Fruit fly (Drosophila melanogaster) whole organism, prepupa: Measurements from ENCODE around the gene CG32354.

ENCODE experiments used
- Blimp-1 ChIP-seq: fragments of 200-800 bp; sonication (Bioruptor generic); optimal IDR thresholded peaks from 3 replicates; lab custom pipeline; 2017; ENCODE audit warnings: missing biosample characterization, missing genetic modification characterization, mild to moderate bottlenecking, moderate library complexity, missing genetic modification reagents
- CG10631 ChIP-seq: fragments of 200-800 bp; sonication (Bioruptor generic); optimal IDR thresholded peaks from 2 replicates; lab custom pipeline; 2016; ENCODE audit warnings: missing biosample characterization, missing genetic modification characterization
- CG10669 ChIP-seq: fragments of 200-800 bp; sonication (Bioruptor generic); optimal IDR thresholded peaks from 3 replicates; lab custom pipeline; 2018; ENCODE audit warnings: missing biosample characterization, mild to moderate bottlenecking, missing genetic modification characterization, moderate library complexity
- CG11294 ChIP-seq: fragments of 200-800 bp; sonication (Bioruptor generic); IDR thresholded peaks from 2 replicates; pipeline ENCODE4 v1.3.6; 2022; ENCODE audit warnings: missing biosample characterization, missing genetic modification characterization
- CG11762 ChIP-seq: fragments of 200-800 bp; sonication (Bioruptor generic); optimal IDR thresholded peaks from 3 replicates; lab custom pipeline; 2016; ENCODE audit warnings: missing biosample characterization, missing genetic modification characterization; ENCODE audit not compliant: insufficient read depth
- CG11902 ChIP-seq: fragments of 200-800 bp; sonication (Bioruptor generic); optimal IDR thresholded peaks from 3 replicates; lab custom pipeline; 2016; ENCODE audit warnings: missing biosample characterization, missing genetic modification characterization
- CG15336 ChIP-seq: fragments of 200-800 bp; sonication (Bioruptor generic); IDR thresholded peaks from 2 replicates; pipeline ENCODE4 v1.3.6; 2022; ENCODE audit warnings: missing biosample characterization, missing genetic modification characterization
- CG1621 ChIP-seq: fragments of 200-800 bp; sonication (Bioruptor generic); optimal IDR thresholded peaks from 3 replicates; lab custom pipeline; 2018; ENCODE audit warnings: missing biosample characterization, mild to moderate bottlenecking, missing genetic modification characterization
- CG3032 ChIP-seq: fragments of 200-800 bp; optimal IDR thresholded peaks from 2 replicates; lab custom pipeline; 2019; ENCODE audit warnings: missing biosample characterization, mild to moderate bottlenecking, missing genetic modification characterization, moderate library complexity
- CG31627 ChIP-seq: fragments of 200-800 bp; sonication (Bioruptor generic); optimal IDR thresholded peaks from 3 replicates; lab custom pipeline; 2016; ENCODE audit warnings: missing biosample characterization, missing genetic modification characterization
- CG32006 ChIP-seq: fragments of 200-800 bp; sonication (Bioruptor generic); optimal IDR thresholded peaks from 3 replicates; lab custom pipeline; 2017; ENCODE audit warnings: missing biosample characterization, mild to moderate bottlenecking, missing genetic modification characterization
- CG3919 ChIP-seq: fragments of 200-800 bp; sonication (Bioruptor generic); optimal IDR thresholded peaks from 3 replicates; lab custom pipeline; 2016; ENCODE audit warnings: missing biosample characterization, missing genetic modification characterization
- CG4318 ChIP-seq: fragments of 200-800 bp; sonication (Bioruptor generic); optimal IDR thresholded peaks from 3 replicates; lab custom pipeline; 2017; ENCODE audit warnings: missing biosample characterization, mild to moderate bottlenecking, missing genetic modification characterization
- CG6163 ChIP-seq: fragments of 200-800 bp; sonication (Bioruptor generic); IDR thresholded peaks from 3 replicates; pipeline ENCODE4 v1.3.6; 2022; ENCODE audit warnings: missing biosample characterization, missing genetic modification characterization
- CG6276 ChIP-seq: fragments of 200-800 bp; sonication (Bioruptor generic); optimal IDR thresholded peaks from 2 replicates; lab custom pipeline; 2017; ENCODE audit warnings: missing biosample characterization, mild to moderate bottlenecking, missing genetic modification characterization
- CG6808 ChIP-seq: fragments of 200-800 bp; sonication (Bioruptor generic); optimal IDR thresholded peaks from 3 replicates; lab custom pipeline; 2017; ENCODE audit warnings: missing biosample characterization, missing genetic modification characterization, mild to moderate bottlenecking, moderate library complexity, missing genetic modification reagents
- CG6854 ChIP-seq: fragments of 200-800 bp; sonication (Bioruptor generic); optimal IDR thresholded peaks from 2 replicates; lab custom pipeline; 2017; ENCODE audit warnings: missing biosample characterization, mild to moderate bottlenecking, missing genetic modification characterization
- CG7368 ChIP-seq: fragments of 200-800 bp; sonication (Bioruptor generic); optimal IDR thresholded peaks from 3 replicates; lab custom pipeline; 2016; ENCODE audit warnings: missing biosample characterization, missing genetic modification characterization
- CG8119 ChIP-seq: fragments of 200-800 bp; sonication (Bioruptor generic); IDR thresholded peaks from 3 replicates; pipeline ENCODE4 v1.3.6; 2022; ENCODE audit warnings: missing biosample characterization, missing genetic modification characterization
- CG8319 ChIP-seq: fragments of 200-800 bp; sonication (Bioruptor generic); optimal IDR thresholded peaks from 3 replicates; lab custom pipeline; 2016; ENCODE audit warnings: missing biosample characterization, missing genetic modification characterization
- CG8632 ChIP-seq: fragments of 200-800 bp; sonication (Bioruptor generic); optimal IDR thresholded peaks from 3 replicates; lab custom pipeline; 2016; ENCODE audit warnings: missing biosample characterization, missing genetic modification characterization
- Eip75B ChIP-seq: fragments of 200-800 bp; sonication (Bioruptor generic); optimal IDR thresholded peaks from 3 replicates; lab custom pipeline; 2016; ENCODE audit warnings: missing biosample characterization, missing genetic modification characterization
- Eip78C ChIP-seq: fragments of 200-800 bp; sonication (Bioruptor generic); peaks from one replicate; lab custom pipeline; 2016; ENCODE audit warnings: missing biosample characterization, missing genetic modification characterization
- Ets96B ChIP-seq: fragments of 200-800 bp; optimal IDR thresholded peaks from 2 replicates; lab custom pipeline; 2019; ENCODE audit warnings: missing biosample characterization, mild to moderate bottlenecking, missing genetic modification characterization, moderate library complexity
- Gug ChIP-seq: fragments of 200-800 bp; sonication (Bioruptor generic); IDR thresholded peaks from 2 replicates; pipeline ENCODE4 v1.3.6; 2022; ENCODE audit warnings: missing biosample characterization, missing genetic modification characterization
- Hr38 ChIP-seq: sonication (Bioruptor generic); optimal IDR thresholded peaks from 2 replicates; lab custom pipeline; 2016; ENCODE audit warnings: missing biosample characterization, missing genetic modification characterization
- Met ChIP-seq: fragments of 200-800 bp; sonication (Bioruptor generic); optimal IDR thresholded peaks from 3 replicates; lab custom pipeline; 2016; ENCODE audit warnings: missing biosample characterization, missing genetic modification characterization
- OdsH ChIP-seq: fragments of 200-800 bp; sonication (Bioruptor generic); optimal IDR thresholded peaks from 3 replicates; lab custom pipeline; 2016; ENCODE audit warnings: missing biosample characterization, missing genetic modification characterization
- Sox102F ChIP-seq: fragments of 200-800 bp; sonication (Bioruptor generic); optimal IDR thresholded peaks from 2 replicates; lab custom pipeline; 2016; ENCODE audit warnings: missing biosample characterization, mild to moderate bottlenecking, missing genetic modification characterization
- Sox14 ChIP-seq: fragments of 200-800 bp; sonication (Bioruptor generic); optimal IDR thresholded peaks from 3 replicates; lab custom pipeline; 2016; ENCODE audit warnings: missing biosample characterization, missing genetic modification characterization
- achi ChIP-seq: fragments of 200-800 bp; sonication (Bioruptor generic); optimal IDR thresholded peaks from 3 replicates; lab custom pipeline; 2016; ENCODE audit warnings: missing biosample characterization, missing genetic modification characterization
- cyc ChIP-seq: fragments of 200-800 bp; sonication (Bioruptor generic); optimal IDR thresholded peaks from 3 replicates; lab custom pipeline; 2016; ENCODE audit warnings: missing biosample characterization, missing genetic modification characterization
- dac ChIP-seq: fragments of 200-800 bp; sonication (Bioruptor generic); optimal IDR thresholded peaks from 2 replicates; lab custom pipeline; 2017; ENCODE audit warnings: missing biosample characterization, mild to moderate bottlenecking, missing genetic modification characterization
- dsx ChIP-seq: fragments of 200-800 bp; optimal IDR thresholded peaks from 3 replicates; lab custom pipeline; 2019; ENCODE audit warnings: missing biosample characterization, mild to moderate bottlenecking, missing genetic modification characterization, moderate library complexity; ENCODE audit not compliant: poor library complexity, severe bottlenecking
- eg ChIP-seq: fragments of 200-800 bp; sonication (Bioruptor generic); IDR thresholded peaks from 3 replicates; pipeline ENCODE4 v1.3.6; 2022; ENCODE audit warnings: missing biosample characterization, missing genetic modification characterization
- esn ChIP-seq: fragments of 200-800 bp; sonication (Bioruptor generic); optimal IDR thresholded peaks from 2 replicates; lab custom pipeline; 2016; ENCODE audit warnings: missing biosample characterization, mild to moderate bottlenecking, missing genetic modification characterization, moderate library complexity
- fd85E ChIP-seq: fragments of 200-800 bp; sonication (Bioruptor generic); optimal IDR thresholded peaks from 3 replicates; lab custom pipeline; 2016; ENCODE audit warnings: missing biosample characterization, missing genetic modification characterization
- pdm3 ChIP-seq: fragments of 200-800 bp; sonication (Bioruptor generic); optimal IDR thresholded peaks from 3 replicates; lab custom pipeline; 2016; ENCODE audit warnings: missing biosample characterization, missing genetic modification characterization
- salr ChIP-seq, 2 experiments: fragments of 200-800 bp; sonication (Bioruptor generic); optimal IDR thresholded peaks; 3 replicates each; lab custom pipeline; 2016 to 2018; ENCODE audit warnings: missing biosample characterization in 2 of 2, missing genetic modification characterization in 2 of 2, mild to moderate bottlenecking in 1 of 2
- spab ChIP-seq: fragments of 200-800 bp; sonication (Bioruptor generic); optimal IDR thresholded peaks from 2 replicates; lab custom pipeline; 2017; ENCODE audit warnings: missing biosample characterization, mild to moderate bottlenecking, missing genetic modification characterization, missing genetic modification reagents
- svp ChIP-seq: fragments of 200-800 bp; sonication (Bioruptor generic); peaks from one replicate; lab custom pipeline; 2016; ENCODE audit warnings: missing biosample characterization, missing genetic modification characterization
- topi ChIP-seq: fragments of 200-800 bp; sonication (Bioruptor generic); optimal IDR thresholded peaks from 3 replicates; lab custom pipeline; 2016; ENCODE audit warnings: missing biosample characterization, missing genetic modification characterization
- vri ChIP-seq: fragments of 200-800 bp; sonication (Bioruptor generic); optimal IDR thresholded peaks from 3 replicates; lab custom pipeline; 2016; ENCODE audit warnings: missing biosample characterization, mild to moderate bottlenecking, missing genetic modification characterization

CG32354 gene

dm6 chr3L:8398763-8399445 lies 23.1 kb downstream of the CG32354 start (continued):
- TF ChIP-seq CG11762 (peak; percentile 71), cyc (GFP tag; lab: Kevin White, UChicago) (no peak), CG10631 (no peak), CG6854 (peak; percentile 60), CG6163 (GFP tag; lab: Robert Waterston, UW) (peak; percentile 84), Sox102F (GFP tag; lab: Kevin White, UChicago) (peak; percentile 85), Eip75B (GFP tag; lab: Kevin White, UChicago) (no peak), CG31627 (GFP tag; lab: Kevin White, UChicago) (peak; percentile 90), CG11294 (GFP tag; lab: Robert Waterston, UW) (peak; percentile 65), dac (GFP tag; lab: Kevin White, UChicago) (no peak), vri (GFP tag; lab: Kevin White, UChicago) (no peak), CG15336 (peak; percentile 83), Sox14 (no peak), CG8319 (peak; percentile 74), spab (no peak), topi (no peak), CG1621 (tag; lab: Kevin White, UChicago) (peak; percentile 66), Eip78C (GFP tag; lab: Kevin White, UChicago) (no peak), CG4318 (no peak), CG10669 (no peak), pdm3 (GFP tag; lab: Kevin White, UChicago) (no peak), Ets96B (tag; lab: Kevin White, UChicago) (no peak), CG8119 (GFP tag; lab: Robert Waterston, UW) (peak; percentile 74; the same call in 2 of the 3 replicates), Met (no peak)
- TF ChIP-seq, all 60 proteins: peak for 24

- TF ChIP-seq CG8632 (GFP tag; lab: Kevin White, UChicago) (no peak), spab (no peak), cyc (GFP tag; lab: Kevin White, UChicago) (no peak), Ets96B (tag; lab: Kevin White, UChicago) (no peak), dsx (GFP tag; lab: Kevin White, UChicago) (no peak), eg (no peak), Hr38 (GFP tag; lab: Kevin White, UChicago) (no peak), CG6163 (GFP tag; lab: Robert Waterston, UW) (no peak), pdm3 (GFP tag; lab: Kevin White, UChicago) (no peak), CG6808 (GFP tag; lab: Kevin White, UChicago) (no peak), CG4318 (no peak), svp (GFP tag; lab: Kevin White, UChicago) (no peak), CG1621 (tag; lab: Kevin White, UChicago) (no peak), CG3032 (tag; lab: Kevin White, UChicago) (no peak), CG10631 (no peak)
Measured at dm6 chr3L:8396187-8396586, 25.8 kb downstream of the CG32354 start.

- TF ChIP-seq spab (peak; percentile 6), CG8119 (GFP tag; lab: Robert Waterston, UW) (0 out of 3 replicates have a peak, but pooled peaks have one; percentile 16), svp (GFP tag; lab: Kevin White, UChicago) (peak; percentile 75), Met (peak; percentile 34), Sox102F (GFP tag; lab: Kevin White, UChicago) (no peak), eg (peak; percentile 43; the same call in 1 of the 3 replicates), dac (GFP tag; lab: Kevin White, UChicago) (no peak), topi (peak; percentile 56), CG32006 (peak; percentile 66), OdsH (peak; percentile 51), CG6163 (GFP tag; lab: Robert Waterston, UW) (peak; percentile 52; the same call in 1 of the 3 replicates), CG11902 (GFP tag; lab: Kevin White, UChicago) (no peak), Hr38 (GFP tag; lab: Kevin White, UChicago) (no peak), Eip78C (GFP tag; lab: Kevin White, UChicago) (peak; percentile 80), CG3919 (GFP tag; lab: Kevin White, UChicago) (peak; percentile 14), vri (GFP tag; lab: Kevin White, UChicago) (no peak), CG3032 (tag; lab: Kevin White, UChicago) (peak; percentile 16), CG10631 (no peak), fd85E (no peak), CG6276 (GFP tag; lab: Kevin White, UChicago) (peak; percentile 47), dsx (GFP tag; lab: Kevin White, UChicago) (no peak), esn (GFP tag; lab: Kevin White, UChicago) (peak; percentile 35), CG1621 (tag; lab: Kevin White, UChicago) (no peak), CG10669 (peak; percentile 43), CG7368 (no peak), CG11294 (GFP tag; lab: Robert Waterston, UW) (no peak), salr (GFP tag; optimal IDR thresholded peaks at IDR 0.05; lab: Kevin White, UChicago) (peak in 1 of 2 experiments; percentile 46), achi (GFP tag; lab: Kevin White, UChicago) (no peak), Gug (no peak), Blimp-1 (GFP tag; lab: Kevin White, UChicago) (no peak)
Measured at dm6 chr3L:8395630-8396168, 26.3 kb downstream of the CG32354 start, which contains the start of gene CG7120. Gene CG7120, plus strand, starts transcription at chr3L:8396000.
